Fruit fly (Drosophila melanogaster) whole organism, embryonic: ENCODE data around the gene CG31875.
A peak's percentile ranks its signal among the peaks of the same experiment; 100 is the strongest.

Experiments used
- CG10959 ChIP-seq: fragments of 200-800 bp; sonication (Bioruptor generic); IDR thresholded peaks from 2 replicates; pipeline ENCODE4 v1.3.6; 2022; ENCODE audit warnings: missing biosample characterization, missing genetic modification characterization
- CG11085 ChIP-seq: fragments of 200-800 bp; sonication (Bioruptor generic); IDR thresholded peaks from 2 replicates; pipeline ENCODE4 v1.3.6; 2022; ENCODE audit warnings: missing biosample characterization, missing genetic modification characterization
- CG11723 ChIP-seq: fragments of 200-800 bp; sonication (Bioruptor generic); optimal IDR thresholded peaks from 2 replicates; lab custom pipeline; 2017; ENCODE audit warnings: missing biosample characterization, mild to moderate bottlenecking, missing genetic modification characterization
- CG12236 ChIP-seq: fragments of 200-800 bp; sonication (Bioruptor generic); optimal IDR thresholded peaks from 2 replicates; lab custom pipeline; 2016; ENCODE audit warnings: missing biosample characterization, missing genetic modification characterization
- CG12659 ChIP-seq: fragments of 200-800 bp; sonication (Bioruptor generic); optimal IDR thresholded peaks from 3 replicates; lab custom pipeline; 2017; ENCODE audit warnings: mild to moderate bottlenecking, missing biosample characterization, missing genetic modification reagents, missing genetic modification characterization
- CG13775 ChIP-seq: fragments of 200-800 bp; sonication (Bioruptor generic); optimal IDR thresholded peaks from 3 replicates; lab custom pipeline; 2017; ENCODE audit warnings: missing biosample characterization, mild to moderate bottlenecking, missing genetic modification characterization
- CG13894 ChIP-seq: fragments of 200-800 bp; sonication (Bioruptor generic); optimal IDR thresholded peaks from 3 replicates; lab custom pipeline; 2018; ENCODE audit warnings: missing biosample characterization, mild to moderate bottlenecking, missing genetic modification characterization, moderate library complexity
- CG1602 ChIP-seq: fragments of 200-800 bp; sonication (Bioruptor generic); optimal IDR thresholded peaks from 3 replicates; lab custom pipeline; 2016; ENCODE audit warnings: missing biosample characterization, missing genetic modification characterization
- CG16779 ChIP-seq: fragments of 200-800 bp; sonication (Bioruptor generic); IDR thresholded peaks from 2 replicates; pipeline ENCODE4 v1.3.6; 2022; ENCODE audit warnings: missing biosample characterization, missing genetic modification characterization
- CG18011 ChIP-seq: fragments of 200-800 bp; sonication (Bioruptor generic); optimal IDR thresholded peaks from 2 replicates; lab custom pipeline; 2017; ENCODE audit warnings: missing biosample characterization, missing genetic modification characterization, mild to moderate bottlenecking, moderate library complexity, missing genotype
- CG18619 ChIP-seq: fragments of 200-800 bp; sonication (Bioruptor generic); optimal IDR thresholded peaks from 3 replicates; lab custom pipeline; 2017; ENCODE audit warnings: missing biosample characterization, mild to moderate bottlenecking, missing genetic modification characterization
- CG31441 ChIP-seq: fragments of 200-800 bp; sonication (Bioruptor generic); IDR thresholded peaks from 2 replicates; pipeline ENCODE4 v1.3.6; 2022; ENCODE audit warnings: missing biosample characterization, missing genetic modification characterization
- CG3163 ChIP-seq: fragments of 200-800 bp; sonication (Bioruptor generic); optimal IDR thresholded peaks from 3 replicates; lab custom pipeline; 2016; ENCODE audit warnings: missing biosample characterization, missing genetic modification characterization
- CG3726 ChIP-seq: fragments of 200-800 bp; sonication (Bioruptor generic); IDR thresholded peaks from 3 replicates; pipeline ENCODE4, ENCODE4 v1.3.6; 2022; ENCODE audit warnings: missing biosample characterization, missing genetic modification characterization
- CG4328 ChIP-seq: fragments of 200-800 bp; sonication (Bioruptor generic); optimal IDR thresholded peaks from 3 replicates; lab custom pipeline; 2017; ENCODE audit warnings: missing biosample characterization, missing genetic modification reagents, missing genetic modification characterization
- CG7357 ChIP-seq: fragments of 200-800 bp; sonication (Bioruptor generic); IDR thresholded peaks from 3 replicates; pipeline ENCODE4 v1.3.6; 2022; ENCODE audit warnings: missing biosample characterization, missing genetic modification characterization
- CG7839 ChIP-seq: fragments of 200-800 bp; sonication (Bioruptor generic); optimal IDR thresholded peaks from 3 replicates; lab custom pipeline; 2018; ENCODE audit warnings: missing biosample characterization, mild to moderate bottlenecking, missing genetic modification characterization, moderate library complexity
- CG7963 ChIP-seq: fragments of 200-800 bp; sonication (Bioruptor generic); IDR thresholded peaks from 3 replicates; pipeline ENCODE4 v1.3.6; 2022; ENCODE audit warnings: missing biosample characterization, missing genetic modification characterization; ENCODE audit not compliant: partially characterized antibody
- CG8290 ChIP-seq, 3 experiments: fragments of 200-800 bp; sonication (Bioruptor generic); optimal IDR thresholded peaks; 2 replicates each; lab custom pipeline; 2016 to 2019; ENCODE audit warnings: missing biosample characterization in 3 of 3, missing genetic modification characterization in 3 of 3, mild to moderate bottlenecking in 2 of 3, moderate library complexity in 1 of 3
- CG9932 ChIP-seq: fragments of 200-800 bp; sonication (Bioruptor generic); IDR thresholded peaks from 2 replicates; pipeline ENCODE4 v1.3.6; 2022; ENCODE audit warnings: missing biosample characterization, missing genetic modification characterization
- Ets97D ChIP-seq: fragments of 200-800 bp; sonication (Bioruptor generic); optimal IDR thresholded peaks from 3 replicates; lab custom pipeline; 2016; ENCODE audit warnings: missing biosample characterization, missing genetic modification characterization
- Fer3 ChIP-seq: fragments of 200-800 bp; sonication (Bioruptor generic); optimal IDR thresholded peaks from 2 replicates; lab custom pipeline; 2018; ENCODE audit warnings: missing biosample characterization, mild to moderate bottlenecking, missing genetic modification characterization, moderate library complexity
- H2.0 ChIP-seq: fragments of 200-800 bp; sonication (Bioruptor generic); IDR thresholded peaks from 2 replicates; pipeline ENCODE4 v1.3.6; 2022; ENCODE audit warnings: missing biosample characterization, missing genetic modification characterization
- Hand ChIP-seq: fragments of 200-800 bp; sonication (Bioruptor generic); optimal IDR thresholded peaks from 2 replicates; lab custom pipeline; 2017; ENCODE audit warnings: mild to moderate bottlenecking, missing biosample characterization, missing genetic modification reagents, missing genetic modification characterization
- Hey ChIP-seq: fragments of 200-800 bp; sonication (Bioruptor generic); optimal IDR thresholded peaks from 3 replicates; lab custom pipeline; 2018; ENCODE audit warnings: missing biosample characterization, mild to moderate bottlenecking, missing genetic modification characterization
- Hmr ChIP-seq: fragments of 200-800 bp; sonication (Bioruptor generic); optimal IDR thresholded peaks from 3 replicates; lab custom pipeline; 2017; ENCODE audit warnings: mild to moderate bottlenecking, missing biosample characterization, missing genetic modification reagents, missing genetic modification characterization
- Hr51 ChIP-seq, 2 experiments: fragments of 200-800 bp; sonication (Bioruptor generic); optimal IDR thresholded peaks; 2 replicates in 1 of 2; 3 replicates in 1 of 2; lab custom pipeline; 2016 to 2018; ENCODE audit warnings: missing biosample characterization in 2 of 2, missing genetic modification characterization in 2 of 2, mild to moderate bottlenecking in 1 of 2, moderate library complexity in 1 of 2
- Sry-β ChIP-seq: fragments of 200-800 bp; sonication (Bioruptor generic); optimal IDR thresholded peaks from 2 replicates; lab custom pipeline; 2018; ENCODE audit warnings: missing biosample characterization, mild to moderate bottlenecking, missing genetic modification characterization, moderate library complexity
- Ssrp ChIP-seq: fragments of 200-800 bp; sonication (Bioruptor generic); optimal IDR thresholded peaks from 2 replicates; lab custom pipeline; 2018; ENCODE audit warnings: missing biosample characterization, mild to moderate bottlenecking, missing genetic modification characterization, moderate library complexity
- Taf1 ChIP-seq: fragments of 200-800 bp; sonication (Bioruptor generic); IDR thresholded peaks from 2 replicates; pipeline ENCODE4 v1.3.6; 2022; ENCODE audit warnings: missing biosample characterization, missing genetic modification characterization
- Trl ChIP-seq, 3 experiments: fragments of >200 bp in 2 of 3; fragments of 200-800 bp in 1 of 3; sonication (Bioruptor generic) in 1 of 3; optimal IDR thresholded peaks; 2 replicates in 1 of 3; 3 replicates in 2 of 3; lab custom pipeline; 2016 to 2017; ENCODE audit warnings: missing biosample characterization in 1 of 3, missing genetic modification characterization in 1 of 3
- abd-A ChIP-seq: fragments of 200-800 bp; sonication (Bioruptor generic); optimal IDR thresholded peaks from 3 replicates; lab custom pipeline; 2019; ENCODE audit warnings: missing biosample characterization, mild to moderate bottlenecking, missing genetic modification characterization, moderate library complexity
- br ChIP-seq: fragments of >200 bp; optimal IDR thresholded peaks from 2 replicates; lab custom pipeline; 2017
- caup ChIP-seq: fragments of 200-800 bp; sonication (Bioruptor generic); optimal IDR thresholded peaks from 3 replicates; lab custom pipeline; 2017; ENCODE audit warnings: missing biosample characterization, mild to moderate bottlenecking, missing genetic modification characterization, moderate library complexity; ENCODE audit not compliant: severe bottlenecking
- cg ChIP-seq: fragments of 200-800 bp; sonication (Bioruptor generic); optimal IDR thresholded peaks from 3 replicates; lab custom pipeline; 2019; ENCODE audit warnings: missing biosample characterization, mild to moderate bottlenecking, missing genetic modification characterization, moderate library complexity
- ci ChIP-seq: fragments of 200-800 bp; sonication (Bioruptor generic); IDR thresholded peaks from 3 replicates; pipeline ENCODE4 v1.3.6; 2022; ENCODE audit warnings: missing biosample characterization, missing genetic modification characterization
- disco-r ChIP-seq: fragments of 200-800 bp; sonication (Bioruptor generic); optimal IDR thresholded peaks from 2 replicates; lab custom pipeline; 2016; ENCODE audit warnings: missing biosample characterization, missing genetic modification characterization
- grau ChIP-seq: fragments of 200-800 bp; optimal IDR thresholded peaks from 3 replicates; lab custom pipeline; 2019; ENCODE audit warnings: missing biosample characterization, mild to moderate bottlenecking, missing genetic modification characterization, moderate library complexity
- gsb-n ChIP-seq: fragments of 200-800 bp; sonication (Bioruptor generic); optimal IDR thresholded peaks from 3 replicates; lab custom pipeline; 2018; ENCODE audit warnings: missing biosample characterization, mild to moderate bottlenecking, missing genetic modification characterization
- gt ChIP-seq: fragments of 200-800 bp; sonication (Bioruptor generic); IDR thresholded peaks from 2 replicates; pipeline ENCODE4 v1.3.6; 2022; ENCODE audit warnings: missing biosample characterization, missing genetic modification characterization
- hb ChIP-seq: fragments of 200-800 bp; sonication (Bioruptor generic); IDR thresholded peaks from 3 replicates; pipeline ENCODE4 v1.3.6; 2022; ENCODE audit warnings: missing biosample characterization, missing genetic modification characterization; ENCODE audit not compliant: partially characterized antibody
- peb ChIP-seq: fragments of 200-800 bp; sonication (Bioruptor generic); IDR thresholded peaks from 2 replicates; pipeline ENCODE4 v1.3.6; 2022; ENCODE audit warnings: missing biosample characterization, missing genetic modification characterization
- so ChIP-seq: fragments of 200-800 bp; sonication (Bioruptor generic); IDR thresholded peaks from 3 replicates; pipeline ENCODE4 v1.3.6; 2022; ENCODE audit warnings: missing biosample characterization, missing genetic modification characterization
- sr ChIP-seq: fragments of 200-800 bp; sonication (Bioruptor generic); IDR thresholded peaks from 3 replicates; pipeline ENCODE4 v1.3.6; 2022; ENCODE audit warnings: missing biosample characterization, missing genetic modification characterization
- unpg ChIP-seq: fragments of 200-800 bp; sonication (Bioruptor generic); optimal IDR thresholded peaks from 3 replicates; lab custom pipeline; 2018; ENCODE audit warnings: missing biosample characterization, mild to moderate bottlenecking, missing genetic modification characterization, moderate library complexity
- usp ChIP-seq: fragments of >200 bp; optimal IDR thresholded peaks from 2 replicates; lab custom pipeline; 2017; ENCODE audit warnings: missing biosample characterization, missing genetic modification characterization
- wor ChIP-seq: fragments of 200-800 bp; sonication (Bioruptor generic); IDR thresholded peaks from 2 replicates; pipeline ENCODE4 v1.3.6; 2022; ENCODE audit warnings: missing biosample characterization, missing genetic modification characterization

Gene CG31875

dm6 chr2L:9986402-9987350, 15.9 kb downstream of the CG31875 start (continued):
- TF ChIP-seq CG8290 (GFP tag; optimal IDR thresholded peaks at IDR 0.05; lab: Kevin White, UChicago) (no peak), CG8290 (tag; optimal IDR thresholded peaks at IDR 0.05; lab: Kevin White, UChicago) (no peak), peb (GFP tag; lab: Robert Waterston, UW) (peak; percentile 60), CG31441 (GFP tag; lab: Robert Waterston, UW) (peak; percentile 68), CG7963 (GFP tag; lab: Robert Waterston, UW) (no peak), abd-A (tag; lab: Kevin White, UChicago) (no peak), CG16779 (GFP tag; lab: Robert Waterston, UW) (no peak), grau (tag; lab: Kevin White, UChicago) (peak; percentile 84), ci (GFP tag; lab: Robert Waterston, UW) (peak; percentile 79), CG18619 (GFP tag; lab: Kevin White, UChicago) (no peak), CG12659 (GFP tag; lab: Kevin White, UChicago) (no peak), caup (no peak), Fer3 (tag; lab: Kevin White, UChicago) (peak; percentile 18), Ssrp (peak; percentile 59), CG3726 (GFP tag; lab: Robert Waterston, UW) (peak; percentile 57; the same call in 1 of the 3 replicates), Trl (optimal IDR thresholded peaks at IDR 0.05; lab: Kevin White, UChicago) (no peak), Trl (GFP tag; optimal IDR thresholded peaks at IDR 0.05; lab: Kevin White, UChicago) (peak; percentile 11), usp (GFP tag; lab: Kevin White, UChicago) (no peak), Hr51 (GFP tag; optimal IDR thresholded peaks at IDR 0.05; lab: Kevin White, UChicago) (no peak), CG7357 (GFP tag; lab: Robert Waterston, UW) (peak; percentile 16; the same call in 1 of the 3 replicates), Hand (GFP tag; lab: Kevin White, UChicago) (no peak), CG4328 (no peak), hb (GFP tag; lab: Robert Waterston, UW) (no peak), Hey (tag; lab: Kevin White, UChicago) (no peak), CG3163 (no peak), CG1602 (GFP tag; lab: Kevin White, UChicago) (no peak), H2.0 (0 out of 2 replicates have a peak, but pooled peaks have one; percentile 48), gsb-n (tag; lab: Kevin White, UChicago) (peak; percentile 16), CG13775 (GFP tag; lab: Kevin White, UChicago) (no peak), CG18011 (GFP tag; lab: Kevin White, UChicago) (no peak), CG11723 (GFP tag; lab: Kevin White, UChicago) (no peak), CG7839 (peak; percentile 59), CG10959 (GFP tag; lab: Robert Waterston, UW) (no peak), Taf1 (GFP tag; lab: Robert Waterston, UW) (no peak), CG13894 (no peak), cg (GFP tag; lab: Kevin White, UChicago) (no peak), Sry-β (no peak), sr (GFP tag; lab: Robert Waterston, UW) (0 out of 3 replicates have a peak, but pooled peaks have one; percentile 33), wor (GFP tag; lab: Robert Waterston, UW) (peak; percentile 34), CG12236 (GFP tag; lab: Kevin White, UChicago) (no peak), br (lab: Kevin White, UChicago) (no peak), CG9932 (GFP tag; lab: Robert Waterston, UW) (no peak), gt (GFP tag; lab: Robert Waterston, UW) (no peak; the same call in 1 of the 2 replicates), disco-r (GFP tag; lab: Kevin White, UChicago) (no peak), Hmr (no peak), so (no peak), CG11085 (GFP tag; lab: Robert Waterston, UW) (peak; percentile 24; the same call in 1 of the 2 replicates), unpg (GFP tag; lab: Kevin White, UChicago) (peak; percentile 50), Ets97D (GFP tag; lab: Kevin White, UChicago) (no peak)
